Fruit fly (Drosophila melanogaster) whole organism, wandering third instar larva: Measurements from ENCODE around the gene tth.

Source experiments
- Hr83 ChIP-seq: fragments of 200-300 bp; sonication (Bioruptor generic); optimal IDR thresholded peaks from 2 replicates; lab custom pipeline; 2016; ENCODE audit warnings: missing biosample characterization, mild to moderate bottlenecking, missing genetic modification characterization, moderate library complexity; ENCODE audit not compliant: poor library complexity, severe bottlenecking
- Jra ChIP-seq: sonication (Bioruptor generic); optimal IDR thresholded peaks from 2 replicates; lab custom pipeline; 2016; ENCODE audit warnings: missing biosample characterization, missing genetic modification characterization
- N ChIP-seq: fragments of >200 bp; optimal IDR thresholded peaks from 2 replicates; lab custom pipeline; 2018; ENCODE audit warnings: missing biosample characterization, missing external identifiers, missing genetic modification characterization
- OdsH ChIP-seq: fragments of 200-800 bp; sonication (Bioruptor generic); optimal IDR thresholded peaks from 2 replicates; lab custom pipeline; 2016; ENCODE audit warnings: missing biosample characterization, mild to moderate bottlenecking, missing genetic modification characterization
- brk ChIP-seq: fragments of 200-800 bp; sonication (Bioruptor generic); optimal IDR thresholded peaks from 2 replicates; lab custom pipeline; 2016; ENCODE audit warnings: missing biosample characterization, mild to moderate bottlenecking, missing genetic modification characterization
- dsf ChIP-seq: sonication (Bioruptor generic); optimal IDR thresholded peaks from 2 replicates; lab custom pipeline; 2016; ENCODE audit warnings: missing biosample characterization, missing genetic modification characterization, borderline replicate concordance
- fru ChIP-seq: fragments of 200-800 bp; sonication (Bioruptor generic); optimal IDR thresholded peaks from 3 replicates; lab custom pipeline; 2016; ENCODE audit warnings: missing biosample characterization, mild to moderate bottlenecking, missing genetic modification characterization
- h ChIP-seq: fragments of 200-800 bp; sonication (Bioruptor generic); optimal IDR thresholded peaks from 3 replicates; lab custom pipeline; 2016; ENCODE audit warnings: missing biosample characterization, mild to moderate bottlenecking, missing genetic modification characterization
- lola ChIP-seq: fragments of >200 bp; optimal IDR thresholded peaks from 2 replicates; lab custom pipeline; 2017; ENCODE audit warnings: missing biosample characterization, missing genetic modification characterization

DNA sequence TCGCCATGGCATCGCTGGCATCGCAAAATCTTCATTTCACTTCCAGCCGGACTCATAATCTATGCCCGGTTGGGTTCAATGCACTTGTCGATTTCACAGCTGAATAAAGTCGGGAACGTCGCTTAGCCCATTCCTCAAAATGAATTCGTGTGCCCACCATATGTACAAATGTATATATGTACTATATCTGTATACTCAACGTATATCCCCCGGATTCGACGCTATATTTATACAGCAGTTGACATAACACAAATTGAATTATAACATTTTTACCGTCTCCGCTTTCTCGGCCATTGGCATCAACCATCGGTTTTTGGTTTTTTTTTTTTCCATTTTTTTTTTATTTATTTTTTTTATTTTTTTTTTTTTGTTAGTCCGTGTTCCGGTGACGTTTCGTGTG, 46.1 kb downstream of the tth start:
- TF ChIP-seq Jra (GFP tag; lab: Kevin White, UChicago) (peak; percentile 22), Hr83 (GFP tag; lab: Kevin White, UChicago) (peak; percentile 67), fru (peak; percentile 48), lola (GFP tag; lab: Kevin White, UChicago) (no peak), brk (GFP tag; lab: Kevin White, UChicago) (peak; percentile 67), h (GFP tag; lab: Kevin White, UChicago) (peak; percentile 81), N (GFP tag; lab: Kevin White, UChicago) (no peak), OdsH (peak; percentile 65), dsf (GFP tag; lab: Kevin White, UChicago) (no peak)
